Fruit fly (Drosophila melanogaster): Measurements from ENCODE around the gene fd3F.
A peak's percentile ranks its signal among the peaks of the same experiment; 100 is the strongest.

The fd3F gene

DNA sequence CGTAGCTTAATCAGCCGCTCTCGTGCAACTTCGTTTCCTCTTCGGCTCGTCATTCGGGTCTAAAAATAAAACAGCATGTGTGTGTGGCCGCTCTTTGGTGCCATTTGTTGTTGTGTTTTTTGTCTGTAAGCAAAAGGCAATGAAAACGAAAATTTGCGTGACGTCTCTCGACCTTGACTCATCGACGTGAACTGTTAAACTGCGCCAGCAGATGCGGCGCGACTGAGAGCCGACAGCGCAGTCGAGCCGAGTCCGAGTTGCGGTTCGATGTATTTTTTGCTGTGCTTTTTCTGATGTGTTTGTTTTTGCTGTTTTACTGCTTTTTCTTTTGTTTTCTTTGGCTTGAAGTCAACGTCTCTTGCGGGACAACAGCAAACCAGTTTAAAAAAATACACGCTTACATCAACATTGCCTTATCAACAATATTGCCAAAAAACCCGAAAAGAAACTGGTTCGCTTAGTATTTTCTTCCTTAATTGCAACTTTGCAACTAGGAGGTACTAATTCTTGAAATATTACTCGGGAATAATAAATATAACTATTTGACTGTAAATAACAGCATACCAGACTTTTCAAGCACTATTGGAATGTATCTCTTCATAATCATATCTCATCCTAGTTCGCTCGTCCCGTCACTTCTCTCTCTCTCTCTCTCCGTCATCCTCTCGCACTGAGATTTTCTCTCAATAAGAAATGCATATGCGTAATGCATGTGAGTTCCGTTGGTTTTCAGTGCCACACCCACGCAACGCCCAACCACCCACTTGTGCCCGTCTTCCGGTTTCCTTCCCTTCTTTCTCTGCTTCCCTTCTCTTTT is 23.8 kb upstream of the fd3F start (continued):
- TF ChIP-seq Mes4 (GFP tag; optimal IDR thresholded peaks at IDR 0.05) (no peak), dm (GFP tag; optimal IDR thresholded peaks at IDR 0.05) (no peak), inv (GFP tag; IDR thresholded peaks at IDR 0.05; ENCODE audit: partially characterized antibody) (no peak), Poxn (GFP tag; IDR thresholded peaks at IDR 0.05) (no peak), Blimp-1 (GFP tag; optimal IDR thresholded peaks at IDR 0.05) (peak; percentile 97), seq (GFP tag; IDR thresholded peaks at IDR 0.05) (no peak), CG13775 (GFP tag; optimal IDR thresholded peaks at IDR 0.05) (no peak), sens-2 (GFP tag; IDR thresholded peaks at IDR 0.05) (no peak), CG13624 (GFP tag; optimal IDR thresholded peaks at IDR 0.05) (no peak), Asciz (GFP tag; optimal IDR thresholded peaks at IDR 0.05) (no peak), CG6683 (GFP tag; optimal IDR thresholded peaks at IDR 0.05) (no peak), CG7786 (GFP tag; optimal IDR thresholded peaks at IDR 0.05) (no peak), CG10654 (GFP tag; optimal IDR thresholded peaks at IDR 0.05) (no peak), fd3F (GFP tag; optimal IDR thresholded peaks at IDR 0.05) (no peak), NK7.1 (GFP tag; optimal IDR thresholded peaks at IDR 0.05) (no peak), h (optimal IDR thresholded peaks at IDR 0.05) (no peak), CG8944 (GFP tag; optimal IDR thresholded peaks at IDR 0.05) (no peak), CG8089 (GFP tag; optimal IDR thresholded peaks at IDR 0.05) (no peak), CG11456 (GFP tag; IDR thresholded peaks at IDR 0.05) (no peak), Dll (GFP tag; IDR thresholded peaks at IDR 0.05; ENCODE audit: partially characterized antibody) (no peak), CG17829 (tag; optimal IDR thresholded peaks at IDR 0.05) (peak; percentile 1), CG9876 (GFP tag; optimal IDR thresholded peaks at IDR 0.05) (no peak), CG15011 (GFP tag; optimal IDR thresholded peaks at IDR 0.05) (no peak), bcd (GFP tag; optimal IDR thresholded peaks at IDR 0.05) (no peak), CG4617 (GFP tag; optimal IDR thresholded peaks at IDR 0.05; ENCODE audit: borderline replicate concordance) (no peak), wor (GFP tag; IDR thresholded peaks at IDR 0.05) (no peak), CG9437 (GFP tag; optimal IDR thresholded peaks at IDR 0.05) (no peak), bigmax (GFP tag; optimal IDR thresholded peaks at IDR 0.05) (no peak), lilli (GFP tag; optimal IDR thresholded peaks at IDR 0.05) (no peak), CG4424 (GFP tag; optimal IDR thresholded peaks at IDR 0.05) (no peak), Ets97D (GFP tag; optimal IDR thresholded peaks at IDR 0.05) (no peak), Sox100B (GFP tag; optimal IDR thresholded peaks at IDR 0.05) (no peak), CG14050 (GFP tag; IDR thresholded peaks at IDR 0.05) (no peak), sens (GFP tag) (peak; percentile 7), CG3407 (GFP tag; optimal IDR thresholded peaks at IDR 0.05) (no peak), ssp (GFP tag; IDR thresholded peaks at IDR 0.05) (no peak), CG6813 (GFP tag; optimal IDR thresholded peaks at IDR 0.05) (no peak), ttk (GFP tag; IDR thresholded peaks at IDR 0.05) (no peak), CG7357 (GFP tag; IDR thresholded peaks at IDR 0.05) (no peak), hkb (optimal IDR thresholded peaks at IDR 0.05) (no peak), hkb (GFP tag; IDR thresholded peaks at IDR 0.05) (no peak), CG9215 (GFP tag; IDR thresholded peaks at IDR 0.05) (no peak), slou (GFP tag; optimal IDR thresholded peaks at IDR 0.05) (no peak), Kr (GFP tag; optimal IDR thresholded peaks at IDR 0.05) (no peak), ind (GFP tag; optimal IDR thresholded peaks at IDR 0.05) (no peak), nerfin-2 (GFP tag; IDR thresholded peaks at IDR 0.05; ENCODE audit: partially characterized antibody) (no peak), CG6254 (GFP tag; optimal IDR thresholded peaks at IDR 0.05) (no peak), CG18476 (GFP tag; optimal IDR thresholded peaks at IDR 0.05) (no peak), mirr (GFP tag; optimal IDR thresholded peaks at IDR 0.05) (peak; percentile 70), nerfin-1 (tag; optimal IDR thresholded peaks at IDR 0.05) (peak; percentile 60), Oli (tag; optimal IDR thresholded peaks at IDR 0.05) (no peak)

Measured in whole organism, embryonic.